Worm (Caenorhabditis elegans): ENCODE results near the gene F16F9.1.

- no peak for TF ChIP-seq flt-1 (GFP tag; IDR thresholded peaks at IDR 0.05)
- TF ChIP-seq ztf-23 (GFP tag; IDR thresholded peaks at IDR 0.05) = no peak
- no peak for TF ChIP-seq cog-1 (tag; optimal IDR thresholded peaks at IDR 0.05)
- TF ChIP-seq med-1 (GFP tag; optimal IDR thresholded peaks at IDR 0.05; ENCODE audit: insufficient read depth) = no peak
- no peak for TF ChIP-seq ztf-29 (GFP tag; IDR thresholded peaks at IDR 0.05)
- TF ChIP-seq klf-2 (GFP tag; conservative IDR thresholded peaks at IDR 0.05) = no peak
Observed at ce11 chrX:8424286-8424685, 21.9 kb upstream of the F16F9.1 start.
